Fruit fly (Drosophila melanogaster) whole organism, embryonic: ENCODE results near the gene mAChR-C.

Experiments used
- Bgb ChIP-seq: fragments of 200-800 bp; sonication (Bioruptor generic); IDR thresholded peaks from 2 replicates; pipeline ENCODE4 v1.3.6; 2022; ENCODE audit warnings: missing biosample characterization, missing genetic modification characterization; ENCODE audit not compliant: partially characterized antibody
- Blimp-1 ChIP-seq: fragments of 200-800 bp; sonication (Bioruptor generic); optimal IDR thresholded peaks from 3 replicates; lab custom pipeline; 2018; ENCODE audit warnings: missing biosample characterization, missing genetic modification characterization, mild to moderate bottlenecking, moderate library complexity, missing genetic modification reagents
- CG11723 ChIP-seq: fragments of 200-800 bp; sonication (Bioruptor generic); optimal IDR thresholded peaks from 2 replicates; lab custom pipeline; 2017; ENCODE audit warnings: missing biosample characterization, mild to moderate bottlenecking, missing genetic modification characterization
- CG12071 ChIP-seq: fragments of 200-800 bp; sonication (Bioruptor generic); optimal IDR thresholded peaks from 3 replicates; lab custom pipeline; 2018; ENCODE audit warnings: missing biosample characterization, mild to moderate bottlenecking, missing genetic modification characterization
- CG12104 ChIP-seq: fragments of 200-800 bp; sonication (Bioruptor generic); optimal IDR thresholded peaks from 3 replicates; lab custom pipeline; 2016; ENCODE audit warnings: missing biosample characterization, missing genetic modification characterization
- CG12391 ChIP-seq: fragments of 200-800 bp; sonication (Bioruptor generic); optimal IDR thresholded peaks from 3 replicates; lab custom pipeline; 2018; ENCODE audit warnings: missing biosample characterization, mild to moderate bottlenecking, missing genetic modification characterization, moderate library complexity
- CG12942 ChIP-seq: fragments of 200-800 bp; sonication (Bioruptor generic); optimal IDR thresholded peaks from 3 replicates; lab custom pipeline; 2016; ENCODE audit warnings: missing biosample characterization, missing genetic modification characterization
- CG14860 ChIP-seq: fragments of 200-800 bp; sonication (Bioruptor generic); IDR thresholded peaks from 3 replicates; pipeline ENCODE4 v1.3.6; 2022; ENCODE audit warnings: missing biosample characterization, missing genetic modification characterization; ENCODE audit not compliant: partially characterized antibody
- CG14965 ChIP-seq: fragments of 200-800 bp; sonication (Bioruptor generic); optimal IDR thresholded peaks from 2 replicates; lab custom pipeline; 2016; ENCODE audit warnings: missing biosample characterization, missing genetic modification characterization, borderline replicate concordance
- CG1529 ChIP-seq: fragments of 200-800 bp; sonication (Bioruptor generic); optimal IDR thresholded peaks from 3 replicates; lab custom pipeline; 2018; ENCODE audit warnings: missing biosample characterization, missing genetic modification characterization
- CG1603 ChIP-seq: fragments of 200-800 bp; sonication (Bioruptor generic); optimal IDR thresholded peaks from 2 replicates; lab custom pipeline; 2019; ENCODE audit warnings: missing biosample characterization, mild to moderate bottlenecking, missing genetic modification characterization, moderate library complexity
- CG18011 ChIP-seq: fragments of 200-800 bp; sonication (Bioruptor generic); optimal IDR thresholded peaks from 2 replicates; lab custom pipeline; 2017; ENCODE audit warnings: missing biosample characterization, missing genetic modification characterization, mild to moderate bottlenecking, moderate library complexity, missing genotype
- CG2116 ChIP-seq: fragments of 200-800 bp; sonication (Bioruptor generic); optimal IDR thresholded peaks from 3 replicates; lab custom pipeline; 2018; ENCODE audit warnings: missing biosample characterization, mild to moderate bottlenecking, missing genetic modification characterization
- CG30020 ChIP-seq: fragments of 200-800 bp; optimal IDR thresholded peaks from 2 replicates; lab custom pipeline; 2019; ENCODE audit warnings: missing biosample characterization, mild to moderate bottlenecking, missing genetic modification characterization, moderate library complexity
- CG31441 ChIP-seq: fragments of 200-800 bp; sonication (Bioruptor generic); IDR thresholded peaks from 2 replicates; pipeline ENCODE4 v1.3.6; 2022; ENCODE audit warnings: missing biosample characterization, missing genetic modification characterization
- CG4404 ChIP-seq: fragments of 200-800 bp; sonication (Bioruptor generic); IDR thresholded peaks from 2 replicates; pipeline ENCODE4 v1.3.6; 2022; ENCODE audit warnings: missing biosample characterization, missing genetic modification characterization
- CG7271 ChIP-seq: fragments of 200-800 bp; sonication (Bioruptor generic); optimal IDR thresholded peaks from 2 replicates; lab custom pipeline; 2018; ENCODE audit warnings: missing biosample characterization, mild to moderate bottlenecking, missing genetic modification characterization, moderate library complexity
- CG7928 ChIP-seq: fragments of 200-800 bp; sonication (Bioruptor generic); optimal IDR thresholded peaks from 2 replicates; lab custom pipeline; 2017; ENCODE audit warnings: missing biosample characterization, mild to moderate bottlenecking, missing genetic modification characterization
- CG8388 ChIP-seq: fragments of 200-800 bp; sonication (Bioruptor generic); optimal IDR thresholded peaks from 2 replicates; lab custom pipeline; 2019; ENCODE audit warnings: missing biosample characterization, mild to moderate bottlenecking, missing genetic modification characterization, moderate library complexity
- CG9797 ChIP-seq: fragments of 200-800 bp; sonication (Bioruptor generic); optimal IDR thresholded peaks from 3 replicates; lab custom pipeline; 2018; ENCODE audit warnings: missing biosample characterization, mild to moderate bottlenecking, missing genetic modification characterization
- D ChIP-seq, 2 experiments: fragments of 200-800 bp in 1 of 2; fragments of >200 bp in 1 of 2; sonication (Bioruptor generic) in 1 of 2; optimal IDR thresholded peaks; 2 replicates in 1 of 2; 3 replicates in 1 of 2; lab custom pipeline; 2017; ENCODE audit warnings: mild to moderate bottlenecking in 1 of 2, missing biosample characterization in 1 of 2, missing genetic modification characterization in 1 of 2, missing genetic modification reagents in 1 of 2
- Dref ChIP-seq: fragments of 200-800 bp; sonication (Bioruptor generic); IDR thresholded peaks from 2 replicates; pipeline ENCODE4 v1.3.6; 2022; ENCODE audit warnings: missing biosample characterization, missing genetic modification characterization
- Eip74EF ChIP-seq, 2 experiments: fragments of 200-800 bp in 1 of 2; fragments of >200 bp in 1 of 2; sonication (Bioruptor generic) in 1 of 2; optimal IDR thresholded peaks; 2 replicates each; lab custom pipeline; 2017 to 2019; ENCODE audit warnings: missing biosample characterization in 2 of 2, missing genetic modification characterization in 2 of 2, mild to moderate bottlenecking in 1 of 2, moderate library complexity in 1 of 2
- Meics ChIP-seq: fragments of 200-800 bp; sonication (Bioruptor generic); optimal IDR thresholded peaks from 2 replicates; lab custom pipeline; 2017; ENCODE audit warnings: missing biosample characterization, mild to moderate bottlenecking, missing genetic modification characterization
- Oli ChIP-seq: fragments of 200-800 bp; sonication (Bioruptor generic); optimal IDR thresholded peaks from 2 replicates; lab custom pipeline; 2018; ENCODE audit warnings: missing biosample characterization, mild to moderate bottlenecking, missing genetic modification characterization, moderate library complexity
- Pdp1 ChIP-seq, 2 experiments: fragments of 200-800 bp; sonication (Bioruptor generic); optimal IDR thresholded peaks; 3 replicates each; lab custom pipeline; 2016; ENCODE audit warnings: missing biosample characterization in 2 of 2, missing genetic modification characterization in 2 of 2, mild to moderate bottlenecking in 1 of 2, moderate library complexity in 1 of 2
- Sox100B ChIP-seq: fragments of 200-800 bp; sonication (Bioruptor generic); optimal IDR thresholded peaks from 3 replicates; lab custom pipeline; 2018; ENCODE audit warnings: missing biosample characterization, mild to moderate bottlenecking, missing genetic modification characterization
- Sry-δ ChIP-seq: fragments of 200-800 bp; sonication (Bioruptor generic); optimal IDR thresholded peaks from 2 replicates; lab custom pipeline; 2016; ENCODE audit warnings: missing biosample characterization, missing genetic modification characterization
- ash1 ChIP-seq: fragments of 200-800 bp; sonication (Bioruptor generic); optimal IDR thresholded peaks from 2 replicates; lab custom pipeline; 2018; ENCODE audit warnings: missing biosample characterization, mild to moderate bottlenecking, missing genetic modification characterization
- bcd ChIP-seq: fragments of 200-800 bp; sonication (Bioruptor generic); optimal IDR thresholded peaks from 2 replicates; lab custom pipeline; 2017; ENCODE audit warnings: missing biosample characterization, mild to moderate bottlenecking, missing genetic modification characterization
- btn ChIP-seq: fragments of 200-800 bp; sonication (Bioruptor generic); optimal IDR thresholded peaks from 2 replicates; lab custom pipeline; 2016; ENCODE audit warnings: missing biosample characterization, missing genetic modification characterization
- chinmo ChIP-seq: fragments of 200-800 bp; sonication (Bioruptor generic); IDR thresholded peaks from 4 replicates; pipeline ENCODE4 v1.3.6; 2022; ENCODE audit warnings: missing biosample characterization, missing genetic modification characterization; ENCODE audit not compliant: partially characterized antibody
- chn ChIP-seq: fragments of 200-800 bp; sonication (Bioruptor generic); optimal IDR thresholded peaks from 2 replicates; lab custom pipeline; 2016; ENCODE audit warnings: missing biosample characterization, missing genetic modification characterization
- croc ChIP-seq: fragments of 200-800 bp; sonication (Bioruptor generic); conservative IDR thresholded peaks from 3 replicates; pipeline ENCODE4 v1.3.6; 2022; ENCODE audit warnings: missing biosample characterization, missing genetic modification characterization
- dmrt99B ChIP-seq: fragments of 200-800 bp; sonication (Bioruptor generic); optimal IDR thresholded peaks from 2 replicates; lab custom pipeline; 2018; ENCODE audit warnings: missing biosample characterization, mild to moderate bottlenecking, missing genetic modification characterization, moderate library complexity
- eyg ChIP-seq: fragments of 200-800 bp; sonication (Bioruptor generic); optimal IDR thresholded peaks from 3 replicates; lab custom pipeline; 2016; ENCODE audit warnings: missing biosample characterization, missing genetic modification characterization
- gfzf ChIP-seq: fragments of 200-800 bp; sonication (Bioruptor generic); optimal IDR thresholded peaks from 2 replicates; lab custom pipeline; 2016; ENCODE audit warnings: missing biosample characterization, mild to moderate bottlenecking, missing genetic modification characterization, moderate library complexity
- grn ChIP-seq: fragments of 200-800 bp; sonication (Bioruptor generic); optimal IDR thresholded peaks from 3 replicates; lab custom pipeline; 2017; ENCODE audit warnings: missing biosample characterization, missing genetic modification characterization
- gsb-n ChIP-seq: fragments of 200-800 bp; sonication (Bioruptor generic); optimal IDR thresholded peaks from 3 replicates; lab custom pipeline; 2018; ENCODE audit warnings: missing biosample characterization, mild to moderate bottlenecking, missing genetic modification characterization
- kah ChIP-seq: fragments of 200-800 bp; sonication (Bioruptor generic); optimal IDR thresholded peaks from 2 replicates; lab custom pipeline; 2018; ENCODE audit warnings: missing biosample characterization, mild to moderate bottlenecking, missing genetic modification characterization
- maf-S ChIP-seq: fragments of 200-800 bp; sonication (Bioruptor generic); optimal IDR thresholded peaks from 2 replicates; lab custom pipeline; 2016; ENCODE audit warnings: missing biosample characterization, missing genetic modification characterization
- pb ChIP-seq: fragments of 200-800 bp; sonication (Bioruptor generic); optimal IDR thresholded peaks from 3 replicates; lab custom pipeline; 2016; ENCODE audit warnings: missing biosample characterization, missing genetic modification characterization
- rib ChIP-seq: fragments of 200-800 bp; sonication (Bioruptor generic); IDR thresholded peaks from 2 replicates; pipeline ENCODE4 v1.3.6; 2022; ENCODE audit warnings: missing biosample characterization, missing genetic modification characterization
- scrt ChIP-seq: fragments of 200-800 bp; sonication (Bioruptor generic); optimal IDR thresholded peaks from 2 replicates; lab custom pipeline; 2018; ENCODE audit warnings: missing biosample characterization, mild to moderate bottlenecking, missing genetic modification characterization, moderate library complexity
- sim ChIP-seq: fragments of 200-800 bp; sonication (Bioruptor generic); IDR thresholded peaks from 2 replicates; pipeline ENCODE4 v1.3.6; 2022; ENCODE audit warnings: missing biosample characterization, missing genetic modification characterization
- so ChIP-seq: fragments of 200-800 bp; sonication (Bioruptor generic); IDR thresholded peaks from 3 replicates; pipeline ENCODE4 v1.3.6; 2022; ENCODE audit warnings: missing biosample characterization, missing genetic modification characterization
- ssp ChIP-seq: fragments of 200-800 bp; sonication (Bioruptor generic); IDR thresholded peaks from 2 replicates; pipeline ENCODE4 v1.3.6; 2022; ENCODE audit warnings: missing biosample characterization, missing genetic modification characterization
- tup ChIP-seq: fragments of 200-800 bp; sonication (Bioruptor generic); optimal IDR thresholded peaks from 2 replicates; lab custom pipeline; 2016; ENCODE audit warnings: missing biosample characterization, mild to moderate bottlenecking, missing genetic modification characterization, moderate library complexity
- unpg ChIP-seq: fragments of 200-800 bp; sonication (Bioruptor generic); optimal IDR thresholded peaks from 3 replicates; lab custom pipeline; 2018; ENCODE audit warnings: missing biosample characterization, mild to moderate bottlenecking, missing genetic modification characterization, moderate library complexity
- vvl ChIP-seq: fragments of 200-800 bp; sonication (Bioruptor generic); IDR thresholded peaks from 2 replicates; pipeline ENCODE4 v1.3.6; 2022; ENCODE audit warnings: missing biosample characterization, missing genetic modification characterization

Gene mAChR-C

DNA sequence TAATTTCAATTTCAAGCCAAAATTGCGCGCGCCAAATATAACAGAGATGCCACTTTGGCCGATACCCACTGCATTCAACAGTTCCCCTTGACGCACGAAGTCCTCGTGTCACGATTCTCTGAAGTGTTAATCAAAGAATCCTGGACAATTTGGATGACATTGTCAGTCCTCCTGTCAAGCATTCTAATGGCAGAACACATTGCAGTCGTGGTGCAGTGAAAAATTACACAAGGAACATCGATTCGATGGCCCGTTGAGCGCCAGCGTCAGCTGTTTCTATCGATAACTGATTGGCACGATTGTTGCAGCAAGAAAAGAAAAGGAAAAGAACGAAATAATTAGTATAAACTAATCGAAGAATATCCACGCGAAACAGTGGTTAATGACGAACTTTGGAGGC, 8.3 kb downstream of the mAChR-C start, which contains the start of gene nonC (continued):
- TF ChIP-seq Pdp1 (GFP tag; optimal IDR thresholded peaks at IDR 0.05; lab: Kevin White, UChicago) (no peak), CG11723 (GFP tag; lab: Kevin White, UChicago) (no peak), CG14860 (peak; percentile 90), CG12942 (GFP tag; lab: Kevin White, UChicago) (no peak), CG4404 (no peak), unpg (GFP tag; lab: Kevin White, UChicago) (no peak), bcd (GFP tag; lab: Kevin White, UChicago) (no peak), so (GFP tag; lab: Robert Waterston, UW) (no peak), CG30020 (tag; lab: Kevin White, UChicago) (no peak), chinmo (GFP tag; lab: Robert Waterston, UW) (peak; percentile 72; the same call in 2 of the 4 replicates), sim (GFP tag; lab: Robert Waterston, UW) (no peak), Eip74EF (GFP tag; optimal IDR thresholded peaks at IDR 0.05; lab: Kevin White, UChicago) (no peak), Sox100B (GFP tag; lab: Kevin White, UChicago) (no peak), scrt (no peak), CG7271 (no peak), vvl (GFP tag; lab: Robert Waterston, UW) (no peak), chn (GFP tag; lab: Kevin White, UChicago) (no peak), CG31441 (GFP tag; lab: Robert Waterston, UW) (no peak), dmrt99B (tag; lab: Kevin White, UChicago) (no peak), Oli (no peak), CG1603 (tag; lab: Kevin White, UChicago) (no peak), CG1529 (GFP tag; lab: Kevin White, UChicago) (no peak), Blimp-1 (no peak), Meics (GFP tag; lab: Kevin White, UChicago) (no peak), Bgb (GFP tag; lab: Robert Waterston, UW) (peak; percentile 89), grn (GFP tag; lab: Kevin White, UChicago) (no peak), D (optimal IDR thresholded peaks at IDR 0.05; lab: Kevin White, UChicago) (no peak), D (GFP tag; optimal IDR thresholded peaks at IDR 0.05; lab: Kevin White, UChicago) (no peak), eyg (GFP tag; lab: Kevin White, UChicago) (no peak), btn (GFP tag; lab: Kevin White, UChicago) (no peak), CG9797 (GFP tag; lab: Kevin White, UChicago) (peak; percentile 55), croc (GFP tag; lab: Robert Waterston, UW) (no peak), gfzf (GFP tag; lab: Kevin White, UChicago) (peak; percentile 51), rib (no peak), CG8388 (GFP tag; lab: Kevin White, UChicago) (no peak), kah (GFP tag; lab: Kevin White, UChicago) (no peak), ssp (GFP tag; lab: Robert Waterston, UW) (peak; percentile 33; the same call in 1 of the 2 replicates), Dref (peak; percentile 67), CG7928 (no peak), pb (GFP tag; lab: Kevin White, UChicago) (no peak), CG12071 (GFP tag; lab: Kevin White, UChicago) (no peak), tup (GFP tag; lab: Kevin White, UChicago) (no peak), gsb-n (tag; lab: Kevin White, UChicago) (no peak), ash1 (GFP tag; lab: Kevin White, UChicago) (no peak), CG12104 (GFP tag; lab: Kevin White, UChicago) (no peak), maf-S (no peak), CG2116 (peak; percentile 88), Sry-δ (GFP tag; lab: Kevin White, UChicago) (peak; percentile 81), CG18011 (GFP tag; lab: Kevin White, UChicago) (no peak), CG12391 (tag; lab: Kevin White, UChicago) (no peak), CG14965 (GFP tag; lab: Kevin White, UChicago) (no peak)
